Worm (Caenorhabditis elegans) whole organism, L4 larva: ENCODE data around the gene ztf-8.
A peak's percentile ranks its signal among the peaks of the same experiment; 100 is the strongest.

Source experiments
- D1046.2 ChIP-seq: fragments of 200-800 bp; sonication (Bioruptor generic); IDR thresholded peaks from 2 replicates; pipeline ENCODE4 v1.3.6; 2022; ENCODE audit warnings: missing genetic modification characterization, missing compliant biosample characterization
- F26F4.8 ChIP-seq: fragments of 200-800 bp; sonication (Bioruptor generic); conservative IDR thresholded peaks from 2 replicates; pipeline ENCODE4 v1.3.6; 2022; ENCODE audit warnings: missing genetic modification characterization, missing compliant biosample characterization
- F37D6.2 ChIP-seq: sonication (generic microtip); optimal IDR thresholded peaks from 2 replicates; lab custom pipeline; 2016; ENCODE audit warnings: mild to moderate bottlenecking, missing genetic modification characterization, missing compliant biosample characterization
- F44E2.7 ChIP-seq: fragments of 200-800 bp; sonication (Bioruptor generic); IDR thresholded peaks from 2 replicates; pipeline ENCODE4 v2.1.2; 2022; ENCODE audit warnings: missing genetic modification characterization, missing compliant biosample characterization
- Y105C5A.15 ChIP-seq: fragments of 200-800 bp; sonication (Bioruptor generic); IDR thresholded peaks from 2 replicates; pipeline ENCODE4 v1.3.6; 2022; ENCODE audit warnings: missing genetic modification characterization, missing compliant biosample characterization
- Y48G9A.11 ChIP-seq: fragments of 200-800 bp; sonication (Bioruptor generic); IDR thresholded peaks from 2 replicates; pipeline ENCODE4 v1.3.6; 2022; ENCODE audit warnings: missing genetic modification reagents, missing genetic modification characterization, missing compliant biosample characterization
- aly-2 ChIP-seq: sonication (generic microtip); optimal IDR thresholded peaks from 2 replicates; lab custom pipeline; 2018; ENCODE audit warnings: missing biosample characterization, missing genetic modification characterization
- ceh-20 ChIP-seq: fragments of 200-800 bp; sonication (Bioruptor generic); IDR thresholded peaks from 2 replicates; pipeline ENCODE4 v1.3.6; 2022; ENCODE audit warnings: missing genetic modification reagents, missing genetic modification characterization, missing compliant biosample characterization
- ceh-28 ChIP-seq: fragments of 150-350 bp; optimal IDR thresholded peaks from 2 replicates; lab custom pipeline; 2014; ENCODE audit warnings: missing biosample characterization, missing genetic modification reagents, missing genetic modification characterization
- ceh-32 ChIP-seq: sonication (generic microtip); optimal IDR thresholded peaks from 2 replicates; lab custom pipeline; 2016; ENCODE audit warnings: mild to moderate bottlenecking, missing genetic modification characterization, missing compliant biosample characterization; ENCODE audit not compliant: poor library complexity
- ceh-62 ChIP-seq: sonication (generic microtip); optimal IDR thresholded peaks from 2 replicates; lab custom pipeline; 2017; ENCODE audit warnings: missing biosample characterization, missing genetic modification characterization
- ces-1 ChIP-seq: fragments of 150-350 bp; sonication (generic microtip); optimal IDR thresholded peaks from 4 replicates; lab custom pipeline; 2014; ENCODE audit warnings: missing biosample characterization, missing genetic modification reagents, missing genetic modification characterization
- daf-12 ChIP-seq: fragments of 150-350 bp; optimal IDR thresholded peaks from 2 replicates; lab custom pipeline; 2014; ENCODE audit warnings: missing biosample characterization, missing genetic modification reagents, missing genetic modification characterization
- dmd-6 ChIP-seq: fragments of 200-800 bp; sonication (Bioruptor generic); IDR thresholded peaks from 2 replicates; pipeline ENCODE4 v1.3.6; 2022; ENCODE audit warnings: missing genetic modification reagents, missing genetic modification characterization, missing compliant biosample characterization
- dmd-8 ChIP-seq: fragments of 200-800 bp; sonication (Bioruptor generic); IDR thresholded peaks from 2 replicates; pipeline ENCODE4 v1.3.6; 2022; ENCODE audit warnings: missing genetic modification characterization, missing compliant biosample characterization
- dmd-9 ChIP-seq: fragments of 200-800 bp; sonication (Bioruptor generic); IDR thresholded peaks from 2 replicates; pipeline ENCODE4 v1.3.6; 2022; ENCODE audit warnings: missing genetic modification reagents, missing genetic modification characterization, missing compliant biosample characterization
- dpl-1 ChIP-seq: fragments of 150-350 bp; optimal IDR thresholded peaks from 2 replicates; lab custom pipeline; 2014; ENCODE audit warnings: missing biosample characterization, missing genetic modification reagents, missing genetic modification characterization
- dve-1 ChIP-seq: sonication (generic microtip); optimal IDR thresholded peaks from 2 replicates; lab custom pipeline; 2017; ENCODE audit warnings: antibody characterized with exemption, mild to moderate bottlenecking, missing genetic modification characterization, missing compliant biosample characterization; ENCODE audit not compliant: insufficient read depth
- egl-27 ChIP-seq: sonication (generic microtip); optimal IDR thresholded peaks from 3 replicates; lab custom pipeline; 2017; ENCODE audit warnings: missing biosample characterization, missing genetic modification reagents, missing genetic modification characterization
- egl-43 ChIP-seq: fragments of 200-800 bp; sonication (Bioruptor generic); IDR thresholded peaks from 2 replicates; pipeline ENCODE4 v1.3.6; 2022; ENCODE audit warnings: missing genetic modification reagents, missing genetic modification characterization, missing compliant biosample characterization
- fkh-10 ChIP-seq: fragments of 150-350 bp; optimal IDR thresholded peaks from 2 replicates; lab custom pipeline; 2014; ENCODE audit warnings: missing biosample characterization, missing genetic modification reagents, missing genetic modification characterization
- fos-1 ChIP-seq: fragments of 150-350 bp; optimal IDR thresholded peaks from 2 replicates; lab custom pipeline; 2014; ENCODE audit warnings: missing biosample characterization, missing genetic modification characterization
- gei-8 ChIP-seq: fragments of 200-800 bp; sonication (Bioruptor generic); optimal IDR thresholded peaks from 2 replicates; lab custom pipeline; 2018; ENCODE audit warnings: mild to moderate bottlenecking, missing genetic modification characterization, missing compliant biosample characterization
- hif-1 ChIP-seq, 2 experiments: sonication (generic microtip); optimal IDR thresholded peaks; 2 replicates each; lab custom pipeline; 2016 to 2017; ENCODE audit warnings: missing compliant biosample characterization in 2 of 2, missing genetic modification characterization in 2 of 2, missing genetic modification reagents in 2 of 2, missing genotype in 2 of 2, mild to moderate bottlenecking in 1 of 2
- hmg-1.1 ChIP-seq: fragments of 200-800 bp; sonication (Bioruptor generic); IDR thresholded peaks from 2 replicates; pipeline ENCODE4 v1.3.6; 2022; ENCODE audit warnings: missing genetic modification reagents, missing genetic modification characterization, missing compliant biosample characterization
- lin-13 ChIP-seq: fragments of 150-350 bp; optimal IDR thresholded peaks from 2 replicates; lab custom pipeline; 2014; ENCODE audit warnings: missing biosample characterization, missing genetic modification reagents, missing genetic modification characterization
- madf-5 ChIP-seq, 2 experiments: fragments of 200-800 bp; sonication (Bioruptor generic); IDR thresholded peaks; 2 replicates each; pipeline ENCODE4 v1.3.6; 2022; ENCODE audit warnings: missing compliant biosample characterization in 2 of 2, missing genetic modification characterization in 2 of 2
- mep-1 ChIP-seq: fragments of 150-350 bp; sonication (generic microtip); optimal IDR thresholded peaks from 3 replicates; lab custom pipeline; 2014; ENCODE audit warnings: missing biosample characterization, missing genetic modification characterization
- mes-2 ChIP-seq: sonication (generic microtip); optimal IDR thresholded peaks from 2 replicates; lab custom pipeline; 2016; ENCODE audit warnings: missing genotype, mild to moderate bottlenecking, missing genetic modification characterization, missing compliant biosample characterization; ENCODE audit not compliant: poor library complexity, severe bottlenecking
- mxl-2 ChIP-seq: fragments of 200-800 bp; sonication (Bioruptor generic); conservative IDR thresholded peaks from 2 replicates; pipeline ENCODE4 v1.3.6; 2022; ENCODE audit warnings: missing genetic modification reagents, missing genetic modification characterization, missing compliant biosample characterization
- nhr-102 ChIP-seq: sonication (generic microtip); optimal IDR thresholded peaks from 2 replicates; lab custom pipeline; 2016; ENCODE audit warnings: mild to moderate bottlenecking, missing genetic modification characterization, moderate library complexity, missing compliant biosample characterization
- nhr-11 ChIP-seq: fragments of 150-350 bp; optimal IDR thresholded peaks from 2 replicates; lab custom pipeline; 2014; ENCODE audit warnings: missing biosample characterization, missing genetic modification characterization
- nhr-237 ChIP-seq: sonication (generic microtip); optimal IDR thresholded peaks from 2 replicates; lab custom pipeline; 2017; ENCODE audit warnings: missing biosample characterization, missing genetic modification characterization
- nhr-25 ChIP-seq: sonication (generic microtip); optimal IDR thresholded peaks from 2 replicates; lab custom pipeline; 2017; ENCODE audit warnings: missing genetic modification characterization, mild to moderate bottlenecking, missing compliant biosample characterization, antibody characterized with exemption, moderate library complexity, borderline replicate concordance; ENCODE audit not compliant: insufficient read depth
- nhr-41 ChIP-seq: fragments of 200-800 bp; sonication (Bioruptor generic); IDR thresholded peaks from 2 replicates; pipeline ENCODE4 v1.3.6; 2022; ENCODE audit warnings: missing genetic modification reagents, missing genetic modification characterization, missing compliant biosample characterization
- nhr-42 ChIP-seq: fragments of 200-800 bp; sonication (Bioruptor generic); IDR thresholded peaks from 2 replicates; pipeline ENCODE4 v1.3.6; 2022; ENCODE audit warnings: missing genetic modification characterization, missing compliant biosample characterization
- nhr-48 ChIP-seq: sonication (generic microtip); optimal IDR thresholded peaks from 2 replicates; lab custom pipeline; 2016; ENCODE audit warnings: mild to moderate bottlenecking, missing genetic modification characterization, missing compliant biosample characterization
- nhr-6 ChIP-seq: fragments of 150-350 bp; optimal IDR thresholded peaks from 2 replicates; lab custom pipeline; 2014; ENCODE audit warnings: missing biosample characterization, missing genetic modification characterization
- nhr-76 ChIP-seq: fragments of 150-350 bp; optimal IDR thresholded peaks from 2 replicates; lab custom pipeline; 2014; ENCODE audit warnings: missing biosample characterization, missing genetic modification characterization
- nhr-77 ChIP-seq: fragments of 150-350 bp; optimal IDR thresholded peaks from 2 replicates; lab custom pipeline; 2014; ENCODE audit warnings: missing biosample characterization, missing genetic modification characterization
- pha-4 ChIP-seq, 2 experiments: fragments of 150-350 bp in 1 of 2; fragments of 200-800 bp in 1 of 2; sonication (Bioruptor generic) in 1 of 2; IDR thresholded peaks in 1 of 2; optimal IDR thresholded peaks in 1 of 2; 2 replicates each; pipeline versions ENCODE4 v1.3.6 to Lab custom; 2014 to 2022; ENCODE audit warnings: missing genetic modification characterization in 2 of 2, missing genetic modification reagents in 2 of 2, missing biosample characterization in 1 of 2, missing compliant biosample characterization in 1 of 2
- saeg-2 ChIP-seq: fragments of 200-800 bp; sonication (Bioruptor generic); IDR thresholded peaks from 2 replicates; pipeline ENCODE4 v1.3.6; 2022; ENCODE audit warnings: missing genetic modification reagents, missing genetic modification characterization, missing compliant biosample characterization
- set-16 ChIP-seq: fragments of 200-800 bp; sonication (Bioruptor generic); IDR thresholded peaks from 2 replicates; pipeline ENCODE4 v1.3.6; 2022; ENCODE audit warnings: missing genetic modification reagents, missing genetic modification characterization, missing compliant biosample characterization
- spr-1 ChIP-seq: sonication (generic microtip); optimal IDR thresholded peaks from 2 replicates; lab custom pipeline; 2016; ENCODE audit warnings: mild to moderate bottlenecking, missing genetic modification characterization, missing compliant biosample characterization
- spr-3 ChIP-seq: fragments of 200-800 bp; sonication (Bioruptor generic); optimal IDR thresholded peaks from 2 replicates; lab custom pipeline; 2018; ENCODE audit warnings: mild to moderate bottlenecking, missing genetic modification characterization, missing compliant biosample characterization
- tag-97 ChIP-seq: fragments of 200-800 bp; sonication (Bioruptor generic); IDR thresholded peaks from 2 replicates; pipeline ENCODE4 v1.3.6; 2022; ENCODE audit warnings: missing genetic modification characterization, missing compliant biosample characterization
- tra-1 ChIP-seq: fragments of 200-800 bp; sonication (Bioruptor generic); IDR thresholded peaks from 2 replicates; pipeline ENCODE4 v1.3.6; 2022; ENCODE audit warnings: missing genetic modification reagents, missing genetic modification characterization, missing compliant biosample characterization
- unc-62 ChIP-seq, 3 experiments: fragments of 150-350 bp in 1 of 3; sonication (generic microtip); optimal IDR thresholded peaks in 2 of 3; peaks in 1 of 3; 1 replicate in 1 of 3; 2 replicates in 2 of 3; lab custom pipeline; 2014 to 2017; ENCODE audit warnings: missing biosample characterization in 3 of 3, missing genetic modification characterization in 3 of 3, missing genetic modification reagents in 3 of 3, missing genotype in 1 of 3
- zip-11 ChIP-seq: fragments of 200-800 bp; sonication (Bioruptor generic); IDR thresholded peaks from 2 replicates; pipeline ENCODE4 v1.3.6; 2022; ENCODE audit warnings: missing genetic modification characterization, missing compliant biosample characterization
- ztf-11 ChIP-seq: fragments of 150-350 bp; optimal IDR thresholded peaks from 2 replicates; lab custom pipeline; 2014; ENCODE audit warnings: missing biosample characterization, missing genetic modification characterization

ztf-8 gene

ce11 chrIII:5305725-5306124, 32.5 kb upstream of the ztf-8 start (continued):
- TF ChIP-seq dve-1 (peak; percentile 29), daf-12 (tag; lab: Kevin White, UChicago) (no peak), mes-2 (peak; percentile 81), nhr-76 (tag; lab: Kevin White, UChicago) (no peak), dmd-8 (peak; percentile 99), F44E2.7 (GFP tag; lab: Robert Waterston, UW) (peak; percentile 94), hmg-1.1 (peak; percentile 92), zip-11 (GFP tag; lab: Robert Waterston, UW) (peak; percentile 85; the same call in 1 of the 2 replicates), ces-1 (GFP tag; lab: Kevin White, UChicago) (no peak), dpl-1 (GFP tag; lab: Kevin White, UChicago) (peak; percentile 50), egl-27 (tag; lab: Kevin White, UChicago) (no peak), ceh-32 (no peak), spr-1 (peak; percentile 69), nhr-77 (tag; lab: Kevin White, UChicago) (peak; percentile 0), Y105C5A.15 (peak; percentile 91), nhr-41 (peak; percentile 96), tag-97 (GFP tag; lab: Robert Waterston, UW) (no peak), saeg-2 (GFP tag; lab: Robert Waterston, UW) (0 out of 2 replicates have a peak, but pooled peaks have one; percentile 72), F37D6.2 (tag; lab: Kevin White, UChicago) (peak; percentile 18), dmd-9 (peak; percentile 77), ceh-62 (tag; lab: Kevin White, UChicago) (no peak), nhr-6 (tag; lab: Kevin White, UChicago) (no peak), mep-1 (tag; lab: Kevin White, UChicago) (peak; percentile 61), fkh-10 (GFP tag; lab: Kevin White, UChicago) (peak; percentile 5), hif-1 (tag; optimal IDR thresholded peaks at IDR 0.05; lab: Kevin White, UChicago) (peak; percentile 15 to 62), nhr-25 (tag; lab: Kevin White, UChicago) (no peak), F26F4.8 (GFP tag; lab: Robert Waterston, UW) (peak; percentile 98), aly-2 (tag; lab: Kevin White, UChicago) (no peak), lin-13 (GFP tag; lab: Kevin White, UChicago) (peak; percentile 54), unc-62 (GFP tag; optimal IDR thresholded peaks at IDR 0.05 in 1 of 2; lab: Kevin White, UChicago) (no peak), unc-62 (tag; optimal IDR thresholded peaks at IDR 0.05; lab: Kevin White, UChicago) (no peak), fos-1 (tag; lab: Kevin White, UChicago) (no peak), pha-4 (GFP tag; IDR thresholded peaks at IDR 0.05; lab: Robert Waterston, UW) (peak; percentile 94), pha-4 (tag; optimal IDR thresholded peaks at IDR 0.05; lab: Kevin White, UChicago) (peak; percentile 38), madf-5 (GFP tag; IDR thresholded peaks at IDR 0.05; lab: Robert Waterston, UW) (peak; percentile 88 to 97), nhr-42 (GFP tag; lab: Robert Waterston, UW) (peak; percentile 75), nhr-102 (peak; percentile 56), ceh-20 (peak; percentile 68; the same call in 1 of the 2 replicates), nhr-11 (tag; lab: Kevin White, UChicago) (peak; percentile 20), nhr-237 (tag; lab: Kevin White, UChicago) (no peak), D1046.2 (GFP tag; lab: Robert Waterston, UW) (peak; percentile 91), ztf-11 (tag; lab: Kevin White, UChicago) (no peak), set-16 (GFP tag; lab: Robert Waterston, UW) (no peak), mxl-2 (GFP tag; lab: Robert Waterston, UW) (peak; percentile 86), spr-3 (GFP tag; lab: Kevin White, UChicago) (peak; percentile 82), ceh-28 (no peak), gei-8 (GFP tag; lab: Kevin White, UChicago) (peak; percentile 74), egl-43 (GFP tag; lab: Robert Waterston, UW) (peak; percentile 97), dmd-6 (GFP tag; lab: Robert Waterston, UW) (peak; percentile 66), nhr-48 (no peak), Y48G9A.11 (GFP tag; lab: Robert Waterston, UW) (peak; percentile 90), tra-1 (GFP tag; lab: Robert Waterston, UW) (peak; percentile 83)
